Fruit fly (Drosophila melanogaster): Measurements from ENCODE around the gene mof.

mof gene

dm6 chrX:5907916-5908315 lies 31.3 kb upstream of the mof start, which contains the start of gene CG12236:
Gene CG12236 (plus strand): TSS chrX:5908135.
- TF ChIP-seq insv (optimal IDR thresholded peaks at IDR 0.05): no peak
- TF ChIP-seq ttk (optimal IDR thresholded peaks at IDR 0.05): no peak
- TF ChIP-seq h (optimal IDR thresholded peaks at IDR 0.05): no peak
- TF ChIP-seq psq (optimal IDR thresholded peaks at IDR 0.05): no peak
- TF ChIP-seq Sin3A (optimal IDR thresholded peaks at IDR 0.05): no peak
- TF ChIP-seq Myc (optimal IDR thresholded peaks at IDR 0.05): no peak

dm6 chrX:5905446-5905845 lies 28.8 kb upstream of the mof start, which contains the start of gene CG4020:
Gene CG4020 (plus strand): TSS chrX:5905746.
- no peak for TF ChIP-seq h (optimal IDR thresholded peaks at IDR 0.05)
- no peak for TF ChIP-seq psq (optimal IDR thresholded peaks at IDR 0.05)
- TF ChIP-seq insv (optimal IDR thresholded peaks at IDR 0.05): no peak
- no peak for TF ChIP-seq Myc (optimal IDR thresholded peaks at IDR 0.05)
- TF ChIP-seq ttk (optimal IDR thresholded peaks at IDR 0.05): no peak

dm6 chrX:5905086-5905400 lies 28.4 kb upstream of the mof start:
- TF ChIP-seq ttk (optimal IDR thresholded peaks at IDR 0.05) (no peak), insv (optimal IDR thresholded peaks at IDR 0.05) (no peak), Sin3A (optimal IDR thresholded peaks at IDR 0.05) (no peak), Myc (optimal IDR thresholded peaks at IDR 0.05) (no peak), h (optimal IDR thresholded peaks at IDR 0.05) (no peak), psq (optimal IDR thresholded peaks at IDR 0.05) (no peak)

dm6 chrX:5904377-5905085 lies 27.9 kb upstream of the mof start:
- no peak for TF ChIP-seq insv (optimal IDR thresholded peaks at IDR 0.05)

- peak; percentile 94 for TF ChIP-seq ttk (optimal IDR thresholded peaks at IDR 0.05)
- no peak for TF ChIP-seq h (optimal IDR thresholded peaks at IDR 0.05)
Observed at dm6 chrX:5902701-5903100, 26.0 kb upstream of the mof start.

dm6 chrX:5901628-5902213 lies 25.1 kb upstream of the mof start:
- TF ChIP-seq insv (optimal IDR thresholded peaks at IDR 0.05): no peak
- TF ChIP-seq h (optimal IDR thresholded peaks at IDR 0.05): no peak
- TF ChIP-seq Sin3A (optimal IDR thresholded peaks at IDR 0.05): no peak
- TF ChIP-seq psq (optimal IDR thresholded peaks at IDR 0.05): no peak
- no peak for TF ChIP-seq ttk (optimal IDR thresholded peaks at IDR 0.05)
- TF ChIP-seq Myc (optimal IDR thresholded peaks at IDR 0.05): no peak

- no peak for TF ChIP-seq Myc (optimal IDR thresholded peaks at IDR 0.05)
- TF ChIP-seq ttk (optimal IDR thresholded peaks at IDR 0.05): no peak
- no peak for TF ChIP-seq Sin3A (optimal IDR thresholded peaks at IDR 0.05)
- no peak for TF ChIP-seq insv (optimal IDR thresholded peaks at IDR 0.05)
- no peak for TF ChIP-seq psq (optimal IDR thresholded peaks at IDR 0.05)
- TF ChIP-seq h (optimal IDR thresholded peaks at IDR 0.05): no peak
Observed at dm6 chrX:5900146-5901093, 23.8 kb upstream of the mof start, which contains the start of gene Act5C. Gene Act5C (plus strand): TSS chrX:5900861.

- TF ChIP-seq psq (optimal IDR thresholded peaks at IDR 0.05) (no peak), insv (optimal IDR thresholded peaks at IDR 0.05) (no peak), Myc (optimal IDR thresholded peaks at IDR 0.05) (no peak), Sin3A (optimal IDR thresholded peaks at IDR 0.05) (no peak), h (optimal IDR thresholded peaks at IDR 0.05) (no peak), ttk (optimal IDR thresholded peaks at IDR 0.05) (no peak)
Observed at dm6 chrX:5899241-5900145, 22.8 kb upstream of the mof start.

dm6 chrX:5896809-5897700 lies 20.4 kb upstream of the mof start:
- TF ChIP-seq ttk (optimal IDR thresholded peaks at IDR 0.05) (no peak), insv (optimal IDR thresholded peaks at IDR 0.05) (no peak), h (optimal IDR thresholded peaks at IDR 0.05) (no peak), Sin3A (optimal IDR thresholded peaks at IDR 0.05) (no peak), Myc (optimal IDR thresholded peaks at IDR 0.05) (no peak), psq (optimal IDR thresholded peaks at IDR 0.05) (no peak)

- no peak for TF ChIP-seq psq (optimal IDR thresholded peaks at IDR 0.05)
- TF ChIP-seq ttk (optimal IDR thresholded peaks at IDR 0.05): no peak
- TF ChIP-seq h (optimal IDR thresholded peaks at IDR 0.05): no peak
- TF ChIP-seq Sin3A (optimal IDR thresholded peaks at IDR 0.05): no peak
- TF ChIP-seq insv (optimal IDR thresholded peaks at IDR 0.05): no peak
- TF ChIP-seq Myc (optimal IDR thresholded peaks at IDR 0.05): no peak
Observed at dm6 chrX:5895821-5896550, 19.3 kb upstream of the mof start.

Data from Kc167 (cell line).